Fruit fly (Drosophila melanogaster): ENCODE results near the gene CG31624.
A peak's percentile ranks its signal among the peaks of the same experiment; 100 is the strongest.

dm6 chr2L:21243964-21244466 lies 43.8 kb upstream of the CG31624 start:
- TF ChIP-seq Pif1B (GFP tag; optimal IDR thresholded peaks at IDR 0.05), result no peak
- no peak for TF ChIP-seq fd96Ca (GFP tag; IDR thresholded peaks at IDR 0.05)
- TF ChIP-seq CG12605 (GFP tag; IDR thresholded peaks at IDR 0.05), result no peak
- no peak for TF ChIP-seq CG8301 (tag; optimal IDR thresholded peaks at IDR 0.05)
- TF ChIP-seq EcR (GFP tag; optimal IDR thresholded peaks at IDR 0.05), result peak; percentile 99
- TF ChIP-seq CG8159 (tag; optimal IDR thresholded peaks at IDR 0.05), result no peak
- no peak for TF ChIP-seq Ets98B (GFP tag; IDR thresholded peaks at IDR 0.05)
- TF ChIP-seq Snoo (tag; optimal IDR thresholded peaks at IDR 0.05), result peak; percentile 2
- no peak for TF ChIP-seq rn (GFP tag; IDR thresholded peaks at IDR 0.05)
- TF ChIP-seq CG32121 (GFP tag; IDR thresholded peaks at IDR 0.05), result no peak
- TF ChIP-seq CG17806 (tag; optimal IDR thresholded peaks at IDR 0.05), result no peak
- TF ChIP-seq CG9948 (tag; optimal IDR thresholded peaks at IDR 0.05), result no peak
